Fruit fly (Drosophila melanogaster): ENCODE data around the gene Psf3.

- TF ChIP-seq lz (GFP tag; optimal IDR thresholded peaks at IDR 0.05) = no peak
- TF ChIP-seq vri (GFP tag; optimal IDR thresholded peaks at IDR 0.05) = no peak
- no peak for TF ChIP-seq dac (GFP tag; optimal IDR thresholded peaks at IDR 0.05)
- TF ChIP-seq Blimp-1 (GFP tag; optimal IDR thresholded peaks at IDR 0.05) = no peak
- no peak for TF ChIP-seq CG15336 (GFP tag; IDR thresholded peaks at IDR 0.05)
- no peak for TF ChIP-seq Ets21C (GFP tag; optimal IDR thresholded peaks at IDR 0.05)
- TF ChIP-seq CG6854 (GFP tag; optimal IDR thresholded peaks at IDR 0.05) = no peak
- TF ChIP-seq spab (GFP tag; optimal IDR thresholded peaks at IDR 0.05) = no peak
- TF ChIP-seq Eip78C (GFP tag) = no peak
Observed at dm6 chrX:10340492-10340891, 45.2 kb downstream of the Psf3 start.
